Fruit fly (Drosophila melanogaster) whole organism, adult: Measurements from ENCODE around the gene Mst85C.
A peak's percentile ranks its signal among the peaks of the same experiment; 100 is the strongest.

Source experiments
- CG11617 ChIP-seq: fragments of 200-800 bp; sonication (Bioruptor generic); optimal IDR thresholded peaks from 2 replicates; lab custom pipeline; 2017; ENCODE audit warnings: mild to moderate bottlenecking, missing biosample characterization, missing genetic modification reagents, missing genetic modification characterization
- CG12768 ChIP-seq: fragments of 200-800 bp; sonication (Bioruptor generic); optimal IDR thresholded peaks from 2 replicates; lab custom pipeline; 2017; ENCODE audit warnings: missing biosample characterization, missing genetic modification characterization, mild to moderate bottlenecking, moderate library complexity, missing genetic modification reagents
- CG14711 ChIP-seq: fragments of 200-800 bp; sonication (Bioruptor generic); optimal IDR thresholded peaks from 2 replicates; lab custom pipeline; 2018; ENCODE audit warnings: missing biosample characterization, mild to moderate bottlenecking, missing genetic modification characterization, moderate library complexity
- CG1620 ChIP-seq: fragments of 200-800 bp; sonication (Bioruptor generic); optimal IDR thresholded peaks from 2 replicates; lab custom pipeline; 2016; ENCODE audit warnings: missing biosample characterization, missing genetic modification characterization
- CG33017 ChIP-seq: fragments of 200-800 bp; sonication (Bioruptor generic); optimal IDR thresholded peaks from 2 replicates; lab custom pipeline; 2018; ENCODE audit warnings: missing biosample characterization, mild to moderate bottlenecking, missing genetic modification characterization, moderate library complexity
- CG5204 ChIP-seq: fragments of 200-800 bp; sonication (Bioruptor generic); optimal IDR thresholded peaks from 2 replicates; lab custom pipeline; 2016; ENCODE audit warnings: missing biosample characterization, missing genetic modification characterization
- CG7101 ChIP-seq: fragments of 200-800 bp; sonication (Bioruptor generic); optimal IDR thresholded peaks from 2 replicates; lab custom pipeline; 2018; ENCODE audit warnings: missing biosample characterization, mild to moderate bottlenecking, missing genetic modification characterization, moderate library complexity
- Clk ChIP-seq: fragments of 200-800 bp; sonication (Bioruptor generic); optimal IDR thresholded peaks from 2 replicates; lab custom pipeline; 2017; ENCODE audit warnings: missing biosample characterization, missing genetic modification characterization
- Crg-1 ChIP-seq: fragments of 200-800 bp; sonication (Bioruptor generic); optimal IDR thresholded peaks from 2 replicates; lab custom pipeline; 2016; ENCODE audit warnings: missing biosample characterization, missing genetic modification characterization
- Hr96 ChIP-seq: fragments of 200-800 bp; sonication (Bioruptor generic); optimal IDR thresholded peaks from 2 replicates; lab custom pipeline; 2016; ENCODE audit warnings: missing biosample characterization, missing genetic modification characterization
- Mnt ChIP-seq: fragments of 200-800 bp; sonication (Bioruptor generic); optimal IDR thresholded peaks from 2 replicates; lab custom pipeline; 2016; ENCODE audit warnings: missing biosample characterization, mild to moderate bottlenecking, missing genetic modification characterization
- bab1 ChIP-seq: fragments of 200-800 bp; sonication (Bioruptor generic); optimal IDR thresholded peaks from 3 replicates; lab custom pipeline; 2019; ENCODE audit warnings: missing biosample characterization, mild to moderate bottlenecking, missing genetic modification characterization, moderate library complexity
- cic ChIP-seq: fragments of 200-800 bp; sonication (Bioruptor generic); optimal IDR thresholded peaks from 2 replicates; lab custom pipeline; 2017; ENCODE audit warnings: missing biosample characterization, mild to moderate bottlenecking, missing genetic modification characterization, moderate library complexity
- cnc ChIP-seq, 2 experiments: fragments of >200 bp; optimal IDR thresholded peaks; 2 replicates each; lab custom pipeline; 2017
- kay ChIP-seq: fragments of 200-800 bp; sonication (Bioruptor generic); peaks from one replicate; lab custom pipeline; 2016; ENCODE audit warnings: missing biosample characterization, missing genetic modification characterization, borderline replicate concordance
- ovo ChIP-seq: fragments of 200-800 bp; sonication (Bioruptor generic); optimal IDR thresholded peaks from 2 replicates; lab custom pipeline; 2016; ENCODE audit warnings: missing biosample characterization, missing genetic modification characterization
- pad ChIP-seq: fragments of 200-800 bp; sonication (Bioruptor generic); optimal IDR thresholded peaks from 3 replicates; lab custom pipeline; 2017; ENCODE audit warnings: missing biosample characterization, missing genetic modification characterization, mild to moderate bottlenecking, moderate library complexity, missing genetic modification reagents
- tj ChIP-seq: fragments of 200-800 bp; sonication (Bioruptor generic); optimal IDR thresholded peaks from 3 replicates; lab custom pipeline; 2017; ENCODE audit warnings: missing biosample characterization, mild to moderate bottlenecking, missing genetic modification characterization, moderate library complexity
- toe ChIP-seq: fragments of 200-800 bp; sonication (Bioruptor generic); optimal IDR thresholded peaks from 2 replicates; lab custom pipeline; 2016; ENCODE audit warnings: missing biosample characterization, missing genetic modification characterization

Gene Mst85C

dm6 chr3R:9048466-9049072 lies at the start of gene Mst85C:
Mst85C (plus strand) TSS chr3R:9048645.
- TF ChIP-seq CG1620 (no peak), cic (GFP tag; lab: Kevin White, UChicago) (peak; percentile 52), CG12768 (GFP tag; lab: Kevin White, UChicago) (peak; percentile 28), kay (peak; percentile 79), tj (peak; percentile 61)

dm6 chr3R:9001720-9002240 lies 46.7 kb upstream of the Mst85C start:
- peak; percentile 56 for TF ChIP-seq ovo (GFP tag; lab: Kevin White, UChicago)
- no peak for TF ChIP-seq CG33017 (tag; lab: Kevin White, UChicago)

- TF ChIP-seq CG5204 (GFP tag; lab: Kevin White, UChicago) (no peak), Hr96 (GFP tag; lab: Kevin White, UChicago) (no peak), pad (GFP tag; lab: Kevin White, UChicago) (no peak), ovo (GFP tag; lab: Kevin White, UChicago) (no peak), CG7101 (tag; lab: Kevin White, UChicago) (peak; percentile 34), CG14711 (tag; lab: Kevin White, UChicago) (no peak)
Observed at dm6 chr3R:9002542-9002941, 45.9 kb upstream of the Mst85C start.

- TF ChIP-seq toe (GFP tag; lab: Kevin White, UChicago) (no peak), CG5204 (GFP tag; lab: Kevin White, UChicago) (no peak), pad (GFP tag; lab: Kevin White, UChicago) (no peak), cnc (optimal IDR thresholded peaks at IDR 0.05; lab: Kevin White, UChicago) (no peak), Mnt (peak; percentile 39), CG12768 (GFP tag; lab: Kevin White, UChicago) (no peak), bab1 (GFP tag; lab: Kevin White, UChicago) (peak; percentile 34), CG33017 (tag; lab: Kevin White, UChicago) (no peak), kay (no peak), CG7101 (tag; lab: Kevin White, UChicago) (no peak), CG14711 (tag; lab: Kevin White, UChicago) (no peak)
Observed at dm6 chr3R:9003600-9004223, 44.7 kb upstream of the Mst85C start, which contains the start of the genes CG31100 and CG11980. CG31100 (minus strand) TSS chr3R:9003650. CG11980 (plus strand) TSS chr3R:9004017.

- TF ChIP-seq tj (no peak), CG33017 (tag; lab: Kevin White, UChicago) (no peak), Mnt (peak; percentile 4)
Observed at dm6 chr3R:9006129-9006528, 42.3 kb upstream of the Mst85C start, which contains the start of the genes Prosbeta3 and Iru. Prosbeta3 (minus strand) TSS chr3R:9006226. Iru (plus strand) TSS chr3R:9006456.

- TF ChIP-seq Hr96 (GFP tag; lab: Kevin White, UChicago) (no peak), CG7101 (tag; lab: Kevin White, UChicago) (no peak), Crg-1 (GFP tag; lab: Kevin White, UChicago) (no peak), cic (GFP tag; lab: Kevin White, UChicago) (no peak), toe (GFP tag; lab: Kevin White, UChicago) (no peak), cnc (optimal IDR thresholded peaks at IDR 0.05; lab: Kevin White, UChicago) (no peak), CG5204 (GFP tag; lab: Kevin White, UChicago) (no peak), CG14711 (tag; lab: Kevin White, UChicago) (no peak), CG33017 (tag; lab: Kevin White, UChicago) (no peak), ovo (GFP tag; lab: Kevin White, UChicago) (no peak), bab1 (GFP tag; lab: Kevin White, UChicago) (no peak), Mnt (no peak), Clk (GFP tag; lab: Kevin White, UChicago) (no peak), CG11617 (GFP tag; lab: Kevin White, UChicago) (no peak)
Observed at dm6 chr3R:9007258-9007657, 41.2 kb upstream of the Mst85C start.

dm6 chr3R:9008202-9008601 lies 40.2 kb upstream of the Mst85C start, which contains the start of gene CG11983:
CG11983 (plus strand) TSS chr3R:9008321.
- TF ChIP-seq CG33017 (tag; lab: Kevin White, UChicago) = no peak
- TF ChIP-seq toe (GFP tag; lab: Kevin White, UChicago) = no peak
- no peak for TF ChIP-seq tj
- peak; percentile 28 for TF ChIP-seq cic (GFP tag; lab: Kevin White, UChicago)
- no peak for TF ChIP-seq pad (GFP tag; lab: Kevin White, UChicago)
- no peak for TF ChIP-seq Mnt
- no peak for TF ChIP-seq cnc (optimal IDR thresholded peaks at IDR 0.05; lab: Kevin White, UChicago)
- TF ChIP-seq Hr96 (GFP tag; lab: Kevin White, UChicago) = no peak
- TF ChIP-seq bab1 (GFP tag; lab: Kevin White, UChicago) = peak; percentile 35
- peak; percentile 10 for TF ChIP-seq CG11617 (GFP tag; lab: Kevin White, UChicago)
- TF ChIP-seq CG1620 = no peak
- TF ChIP-seq CG5204 (GFP tag; lab: Kevin White, UChicago) = no peak
